Worm (Caenorhabditis elegans): Measurements from ENCODE around the gene C28A5.2.
A peak's percentile ranks its signal among the peaks of the same experiment; 100 is the strongest.

C28A5.2 gene

ce11 chrIII:4429402-4429801, 9.9 kb downstream of the C28A5.2 start, which contains the start of gene C28A5.6:
TSS of gene C28A5.6 (minus strand) at chrIII:4429502.
- TF ChIP-seq nhr-42 (GFP tag; IDR thresholded peaks at IDR 0.05) (no peak), madf-5 (GFP tag; IDR thresholded peaks at IDR 0.05) (no peak), ceh-44 (GFP tag; IDR thresholded peaks at IDR 0.05) (no peak), lin-38 (GFP tag; IDR thresholded peaks at IDR 0.05) (no peak), ceh-62 (tag; optimal IDR thresholded peaks at IDR 0.05) (no peak), fkh-10 (GFP tag; optimal IDR thresholded peaks at IDR 0.05) (no peak), Y48G9A.11 (GFP tag; IDR thresholded peaks at IDR 0.05) (no peak), daf-19 (GFP tag; conservative IDR thresholded peaks at IDR 0.05) (no peak), lsy-2 (tag; optimal IDR thresholded peaks at IDR 0.05) (no peak), mes-2 (tag; optimal IDR thresholded peaks at IDR 0.05; ENCODE audit: poor library complexity, severe bottlenecking) (no peak), unc-130 (GFP tag; optimal IDR thresholded peaks at IDR 0.05) (no peak), spr-1 (tag; optimal IDR thresholded peaks at IDR 0.05) (no peak), zfp-3 (GFP tag; conservative IDR thresholded peaks at IDR 0.05) (no peak), dmd-9 (GFP tag; IDR thresholded peaks at IDR 0.05) (no peak), dmd-8 (GFP tag; IDR thresholded peaks at IDR 0.05) (no peak), nhr-6 (tag; optimal IDR thresholded peaks at IDR 0.05) (no peak), daf-16 (GFP tag; optimal IDR thresholded peaks at IDR 0.05) (no peak), daf-16 (tag; optimal IDR thresholded peaks at IDR 0.05) (no peak), mdl-1 (tag; optimal IDR thresholded peaks at IDR 0.05) (no peak), ceh-20 (GFP tag; IDR thresholded peaks at IDR 0.05) (no peak), F10B5.3 (tag; optimal IDR thresholded peaks at IDR 0.05) (no peak)

ce11 chrIII:4428797-4429196, 10.5 kb downstream of the C28A5.2 start:
- TF ChIP-seq daf-12 (tag; optimal IDR thresholded peaks at IDR 0.05) (no peak), F26F4.8 (GFP tag; conservative IDR thresholded peaks at IDR 0.05) (peak; percentile 60; the same call in 1 of the 2 replicates), pqm-1 (tag; optimal IDR thresholded peaks at IDR 0.05) (no peak), D1046.2 (GFP tag; IDR thresholded peaks at IDR 0.05) (0 out of 2 replicates have a peak, but pooled peaks have one; percentile 58), Y5F2A.4 (GFP tag; optimal IDR thresholded peaks at IDR 0.05) (no peak), spr-3 (GFP tag; optimal IDR thresholded peaks at IDR 0.05) (no peak), cey-2 (tag; optimal IDR thresholded peaks at IDR 0.05; ENCODE audit: borderline replicate concordance, insufficient read depth) (no peak), unc-130 (GFP tag; optimal IDR thresholded peaks at IDR 0.05) (peak; percentile 34), F37D6.2 (tag; optimal IDR thresholded peaks at IDR 0.05) (no peak), nhr-111 (GFP tag; optimal IDR thresholded peaks at IDR 0.05) (no peak), madf-9 (GFP tag; conservative IDR thresholded peaks at IDR 0.05) (0 out of 2 replicates have a peak, but pooled peaks have one; percentile 25), zfp-3 (GFP tag; conservative IDR thresholded peaks at IDR 0.05) (0 out of 2 replicates have a peak, but pooled peaks have one; percentile 27), mxl-2 (GFP tag; conservative IDR thresholded peaks at IDR 0.05) (no peak), daf-19 (GFP tag; conservative IDR thresholded peaks at IDR 0.05) (peak; percentile 86), dmd-9 (GFP tag; IDR thresholded peaks at IDR 0.05) (no peak), dmd-6 (GFP tag; IDR thresholded peaks at IDR 0.05) (peak; percentile 47), R02D3.7 (tag; optimal IDR thresholded peaks at IDR 0.05) (no peak), nhr-76 (tag; optimal IDR thresholded peaks at IDR 0.05) (no peak), ceh-44 (GFP tag; IDR thresholded peaks at IDR 0.05) (no peak), lin-13 (GFP tag; optimal IDR thresholded peaks at IDR 0.05) (peak; percentile 16), mes-2 (tag; optimal IDR thresholded peaks at IDR 0.05; ENCODE audit: poor library complexity, severe bottlenecking) (peak; percentile 52), Y105C5A.15 (GFP tag; IDR thresholded peaks at IDR 0.05) (0 out of 2 replicates have a peak, but pooled peaks have one; percentile 13), mep-1 (tag; optimal IDR thresholded peaks at IDR 0.05) (no peak), tra-1 (GFP tag; IDR thresholded peaks at IDR 0.05) (peak; percentile 32; the same call in 1 of the 2 replicates), tag-97 (GFP tag; IDR thresholded peaks at IDR 0.05) (no peak), nhr-25 (tag; optimal IDR thresholded peaks at IDR 0.05; ENCODE audit: borderline replicate concordance, insufficient read depth) (no peak), spr-1 (tag; optimal IDR thresholded peaks at IDR 0.05) (peak; percentile 9), set-16 (GFP tag; IDR thresholded peaks at IDR 0.05) (no peak), lin-38 (GFP tag; IDR thresholded peaks at IDR 0.05) (peak; percentile 64), aha-1 (tag) (peak; percentile 63), ZK546.5 (tag; optimal IDR thresholded peaks at IDR 0.05) (no peak), ceh-62 (tag; optimal IDR thresholded peaks at IDR 0.05) (no peak), nhr-102 (tag; optimal IDR thresholded peaks at IDR 0.05) (no peak), snpc-1.2 (GFP tag; IDR thresholded peaks at IDR 0.05) (no peak), lin-29 (GFP tag; IDR thresholded peaks at IDR 0.05) (no peak), lin-1 (GFP tag; IDR thresholded peaks at IDR 0.05) (peak; percentile 78; the same call in 1 of the 2 replicates), mdl-1 (tag; optimal IDR thresholded peaks at IDR 0.05) (no peak)
